Worm (Caenorhabditis elegans) whole organism, L4/young adult: ENCODE data around the gene F09F9.5.

Source experiments
- W03F9.2 ChIP-seq: fragments of 150-350 bp; optimal IDR thresholded peaks from 2 replicates; lab custom pipeline; 2014; ENCODE audit warnings: missing biosample characterization, missing genetic modification characterization
- dao-5 ChIP-seq: sonication (generic microtip); optimal IDR thresholded peaks from 2 replicates; lab custom pipeline; 2016; ENCODE audit warnings: missing genotype, missing genetic modification characterization, moderate library complexity, missing compliant biosample characterization
- him-1 ChIP-seq: sonication (generic microtip); optimal IDR thresholded peaks from 2 replicates; lab custom pipeline; 2016; ENCODE audit warnings: missing genotype, missing genetic modification reagents, missing genetic modification characterization, missing compliant biosample characterization

F09F9.5 gene

DNA sequence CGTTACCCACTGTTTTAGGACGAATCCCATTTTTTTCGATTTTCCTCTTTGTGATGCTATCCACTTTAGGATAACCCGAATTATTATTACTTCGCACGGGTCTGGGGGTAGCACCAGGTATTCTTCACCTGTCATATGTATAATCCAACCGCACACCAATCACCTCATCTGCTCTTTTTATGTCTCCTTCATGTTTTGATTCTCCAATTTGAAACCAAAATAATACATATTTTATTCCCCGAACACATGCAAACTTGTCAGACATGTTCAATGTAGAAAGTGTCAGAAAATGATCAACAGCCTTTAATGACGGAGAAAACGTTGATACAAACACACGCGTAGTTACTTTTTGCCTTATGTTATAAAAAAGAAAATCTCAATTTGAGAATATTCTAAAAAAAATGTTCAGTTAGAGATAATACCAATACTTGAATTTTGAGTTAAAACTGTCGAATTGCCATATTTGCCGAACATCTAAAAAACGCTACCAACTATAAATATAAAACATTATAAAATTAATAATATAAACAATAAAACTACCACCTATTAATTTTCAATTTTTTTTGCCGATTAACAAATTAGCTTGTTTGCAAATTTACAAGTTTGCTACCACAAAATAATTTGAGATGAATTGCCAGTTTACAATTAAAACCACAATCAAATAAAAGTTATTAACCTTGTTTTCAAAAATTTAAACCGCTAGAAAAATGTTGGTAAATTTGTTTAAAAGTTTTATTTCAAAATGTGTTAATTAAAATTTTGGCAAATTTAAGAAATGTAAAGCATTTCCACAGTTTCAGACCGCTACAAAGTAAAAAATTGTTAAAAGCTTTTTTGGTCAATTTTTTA is 30.1 kb downstream of the F09F9.5 start:
- TF ChIP-seq dao-5 (tag; lab: Kevin White, UChicago) = no peak
- peak; percentile 20 for TF ChIP-seq him-1 (tag; lab: Kevin White, UChicago)
- peak; percentile 14 for TF ChIP-seq W03F9.2

DNA sequence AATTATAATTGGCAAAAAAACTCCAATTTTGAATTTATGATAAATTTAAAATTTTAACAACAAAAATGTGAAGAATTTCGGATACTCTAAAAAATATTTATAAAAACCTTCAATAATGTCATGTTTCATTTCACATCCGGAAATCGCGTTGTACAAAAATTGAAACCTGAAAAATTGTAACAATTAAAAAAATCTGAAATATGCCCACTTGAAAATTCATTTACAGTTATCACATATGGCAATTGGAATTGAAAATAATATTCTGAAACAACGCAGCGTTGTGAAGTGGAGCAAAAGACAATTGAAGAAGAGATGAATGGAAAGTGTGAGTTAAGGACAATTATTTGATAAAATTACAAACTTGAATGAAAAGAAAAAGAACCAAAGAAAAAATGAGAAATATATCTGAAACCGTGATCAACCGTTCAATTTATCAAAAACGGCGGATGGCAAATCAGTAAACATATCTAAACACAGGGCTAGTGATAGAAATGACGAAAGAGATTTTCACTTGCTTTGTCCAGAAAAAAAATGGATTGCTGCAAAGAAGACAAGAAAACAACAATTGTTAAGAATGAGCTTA is 30.8 kb downstream of the F09F9.5 start:
- no peak for TF ChIP-seq dao-5 (tag; lab: Kevin White, UChicago)
- TF ChIP-seq him-1 (tag; lab: Kevin White, UChicago) = no peak

DNA sequence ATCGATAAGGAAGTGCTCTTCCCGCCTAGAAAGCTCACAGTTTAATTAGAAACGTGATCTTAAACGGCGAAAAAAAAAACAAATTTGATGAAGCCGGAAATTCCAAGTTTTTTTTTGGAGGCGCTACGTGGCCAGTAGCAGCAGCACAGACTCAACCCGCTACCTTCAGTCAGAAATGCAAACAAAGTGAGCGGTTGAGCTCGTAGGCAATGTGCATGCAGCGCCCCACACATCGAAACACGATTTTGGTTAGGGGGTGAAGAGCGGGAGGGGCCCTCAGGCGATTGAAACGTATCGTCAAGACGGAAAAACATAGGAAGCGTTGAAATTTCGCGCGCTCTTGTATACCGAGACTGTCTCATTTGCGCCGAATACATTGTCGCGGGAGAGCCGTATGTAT is 33.5 kb downstream of the F09F9.5 start:
- TF ChIP-seq W03F9.2 (no peak), him-1 (tag; lab: Kevin White, UChicago) (peak; percentile 35)

DNA sequence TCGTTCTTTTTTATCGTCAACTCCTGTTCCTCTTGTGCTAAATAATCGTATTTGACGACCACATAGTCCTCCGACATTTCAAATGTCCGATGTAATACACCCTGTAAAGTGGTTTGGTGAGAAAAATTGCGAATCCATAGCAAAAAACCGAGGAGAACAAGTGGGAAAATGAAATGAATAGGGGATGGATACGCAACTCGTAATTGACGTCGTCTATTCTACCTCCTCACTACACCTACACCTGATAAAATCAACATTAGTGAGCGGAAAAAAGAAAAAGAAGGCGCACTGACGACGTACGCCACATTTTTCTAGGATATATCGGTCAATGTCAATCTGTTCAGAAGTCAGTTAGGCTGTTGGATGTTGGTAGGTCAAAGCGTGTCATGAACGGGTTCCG is 35.6 kb downstream of the F09F9.5 start, which contains the start of gene nck-1:
Gene nck-1 (minus strand): TSS at position 101 of the 400 bp plus-strand sequence.
- TF ChIP-seq him-1 (tag; lab: Kevin White, UChicago) = no peak
- no peak for TF ChIP-seq dao-5 (tag; lab: Kevin White, UChicago)
- no peak for TF ChIP-seq W03F9.2

DNA sequence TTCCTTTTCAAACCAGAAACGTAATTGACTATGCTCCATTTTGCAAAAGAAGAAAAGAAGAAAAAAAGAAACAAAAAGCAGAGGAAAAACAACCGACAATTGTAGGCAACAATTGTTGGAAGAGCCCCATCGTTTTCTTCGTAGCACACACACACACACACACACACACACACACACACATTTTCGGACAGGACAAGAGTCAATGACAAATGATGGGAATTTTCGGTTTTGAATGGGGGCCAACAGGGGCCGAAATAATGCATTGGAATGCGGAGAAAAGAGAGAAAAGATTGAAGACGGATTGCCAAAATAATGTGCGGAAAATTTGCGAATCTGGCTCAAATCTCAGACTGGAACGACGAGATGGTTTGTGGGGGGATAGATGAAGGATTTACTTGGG is 37.1 kb downstream of the F09F9.5 start:
- no peak for TF ChIP-seq him-1 (tag; lab: Kevin White, UChicago)
- TF ChIP-seq dao-5 (tag; lab: Kevin White, UChicago) = no peak
- no peak for TF ChIP-seq W03F9.2

DNA sequence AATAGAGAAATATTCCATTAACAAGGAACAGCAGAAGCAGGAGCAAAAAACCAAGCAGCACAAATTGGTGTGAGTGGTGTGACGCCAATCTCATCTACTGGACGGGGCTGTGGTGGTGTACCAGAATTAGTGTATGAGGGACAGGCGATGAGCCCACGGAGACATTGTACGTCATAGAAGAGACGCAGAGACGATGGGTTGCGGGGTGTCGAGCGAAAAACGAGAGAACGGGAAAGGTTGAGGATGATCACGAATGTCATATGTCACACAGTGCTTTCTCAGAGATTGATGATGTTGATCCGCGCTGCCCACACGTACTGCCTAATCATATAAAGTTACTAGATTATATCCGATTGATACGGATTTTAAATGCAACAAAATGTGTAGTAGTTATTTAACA is 40.2 kb downstream of the F09F9.5 start:
- no peak for TF ChIP-seq W03F9.2
- TF ChIP-seq dao-5 (tag; lab: Kevin White, UChicago) = no peak
- TF ChIP-seq him-1 (tag; lab: Kevin White, UChicago) = no peak

DNA sequence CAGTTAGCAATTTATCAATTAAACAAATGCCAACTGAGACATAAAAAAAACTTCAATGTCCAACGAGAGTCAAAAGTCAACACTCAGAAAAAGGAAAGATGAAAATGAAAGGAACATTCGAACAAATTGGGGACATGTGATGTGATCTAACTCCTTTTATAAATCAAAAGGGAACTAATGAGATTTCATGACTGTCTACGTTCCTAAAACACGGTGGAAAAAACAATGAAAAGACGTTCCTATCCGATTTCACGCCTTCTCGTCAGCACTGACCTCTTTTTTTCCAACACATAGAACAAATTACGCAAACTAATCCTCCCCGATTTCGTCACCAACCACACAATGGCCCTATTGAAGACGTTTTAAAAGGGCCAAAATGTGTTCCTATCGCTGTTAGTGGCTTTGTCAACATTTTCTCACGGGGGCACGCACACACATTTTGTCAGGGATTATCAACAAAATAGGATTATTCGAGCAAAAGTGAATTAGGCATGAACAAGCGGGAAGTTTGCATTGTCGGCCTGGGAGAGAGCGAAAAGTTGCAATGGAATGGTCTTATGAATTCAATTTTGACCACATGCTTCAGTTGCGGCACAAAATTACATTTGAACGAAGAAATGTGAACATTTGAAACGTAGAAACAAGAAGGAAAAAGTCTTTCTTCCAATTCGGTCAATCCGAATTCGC is 41.6 kb downstream of the F09F9.5 start:
- TF ChIP-seq W03F9.2 (no peak), him-1 (tag; lab: Kevin White, UChicago) (no peak), dao-5 (tag; lab: Kevin White, UChicago) (no peak)

DNA sequence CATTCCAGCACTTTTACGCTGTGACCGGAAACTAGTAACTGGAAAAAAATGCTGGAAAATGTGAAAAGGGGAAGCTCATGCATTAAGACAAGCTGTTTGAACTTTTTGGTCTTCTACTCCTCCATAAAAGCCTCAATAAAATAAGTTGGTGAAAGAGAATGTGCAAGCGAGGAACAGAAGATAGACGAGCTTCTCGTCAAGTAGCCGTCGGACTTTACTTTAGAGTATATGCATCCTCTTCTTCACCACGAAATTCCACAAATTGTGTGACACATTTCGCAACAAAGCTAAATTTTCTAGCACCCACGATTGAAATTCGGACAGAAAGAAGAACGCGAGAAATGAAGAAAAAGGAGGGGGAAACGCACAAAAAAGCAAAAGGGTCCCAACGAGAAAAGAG is 42.2 kb downstream of the F09F9.5 start:
- TF ChIP-seq dao-5 (tag; lab: Kevin White, UChicago) = no peak
- TF ChIP-seq him-1 (tag; lab: Kevin White, UChicago) = no peak
- no peak for TF ChIP-seq W03F9.2

DNA sequence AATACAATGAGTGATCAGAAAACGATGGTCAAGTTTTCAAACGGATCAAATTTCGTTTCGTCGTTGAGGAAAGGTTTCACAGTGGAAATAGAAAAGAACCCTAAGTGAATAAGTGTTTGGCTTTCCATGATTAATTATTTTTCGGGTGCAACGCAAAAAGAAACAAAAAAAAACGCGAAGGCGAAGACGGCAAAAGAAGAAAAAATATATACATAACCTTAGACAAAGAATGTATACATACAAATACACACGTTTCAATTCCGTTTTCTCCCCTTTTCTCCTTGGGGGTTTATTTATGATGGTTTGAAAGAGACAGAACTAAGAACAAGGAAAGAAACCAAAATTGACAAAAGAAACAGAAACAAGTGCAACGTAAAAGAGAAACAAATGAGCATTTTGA is 44.2 kb downstream of the F09F9.5 start:
- TF ChIP-seq W03F9.2 (no peak), him-1 (tag; lab: Kevin White, UChicago) (no peak), dao-5 (tag; lab: Kevin White, UChicago) (no peak)

DNA sequence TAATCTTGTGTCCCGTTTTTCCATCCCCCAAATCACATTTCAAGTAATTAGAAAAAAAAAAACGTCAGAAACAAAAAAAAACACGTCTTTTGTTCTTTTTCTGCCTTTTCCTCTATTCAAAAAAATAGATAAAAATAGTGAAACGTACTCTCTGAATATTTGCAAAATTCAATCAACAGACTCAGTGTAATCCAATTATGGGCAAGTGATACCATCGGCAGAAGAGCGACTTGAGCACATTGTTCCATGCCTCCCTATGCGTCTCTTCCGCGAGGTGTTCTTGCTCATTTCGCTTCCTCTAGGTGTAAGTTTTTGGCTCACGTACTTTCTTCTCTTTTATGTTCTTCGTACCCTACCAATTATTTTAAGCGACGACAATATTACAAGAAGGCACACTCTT is 45.7 kb downstream of the F09F9.5 start, which contains the start of gene ZK470.1:
Gene ZK470.1 (plus strand): TSS at position 301 of the 400 bp plus-strand sequence.
- TF ChIP-seq him-1 (tag; lab: Kevin White, UChicago) = no peak
- TF ChIP-seq dao-5 (tag; lab: Kevin White, UChicago) = no peak
- TF ChIP-seq W03F9.2 = no peak

DNA sequence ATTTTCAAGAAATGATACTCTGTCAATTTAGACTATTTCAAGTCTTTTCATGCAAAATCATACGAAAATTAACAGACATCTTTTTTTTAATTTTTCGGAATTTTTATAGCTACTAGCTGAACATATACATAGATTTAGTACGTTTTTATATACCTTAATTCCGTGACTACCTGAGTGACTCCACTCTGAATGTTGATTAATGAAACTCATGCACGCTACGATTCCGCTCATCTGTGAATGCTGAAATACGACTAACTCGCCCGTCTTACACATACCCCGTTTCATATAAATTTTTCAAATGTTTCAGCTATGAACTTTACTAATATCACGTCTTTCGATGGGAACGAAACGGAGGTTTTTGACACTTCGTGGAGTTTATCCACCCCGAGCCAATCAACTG is 49.4 kb downstream of the F09F9.5 start, which contains the start of gene ZK470.14:
Gene ZK470.14 (plus strand): TSS at position 301 of the 400 bp plus-strand sequence.
- TF ChIP-seq W03F9.2 (no peak), him-1 (tag; lab: Kevin White, UChicago) (no peak), dao-5 (tag; lab: Kevin White, UChicago) (no peak)
